Fruit fly (Drosophila melanogaster) whole organism: ENCODE measurements around the gene CG6443.

Experiments
- EcR ChIP-seq, 2 experiments: fragments of >200 bp; optimal IDR thresholded peaks; 2 replicates each; lab custom pipeline; 2017; ENCODE audit warnings: missing biosample characterization in 2 of 2, missing genetic modification characterization in 2 of 2, missing genetic modification reagents in 2 of 2
- usp ChIP-seq: fragments of >200 bp; optimal IDR thresholded peaks from 2 replicates; lab custom pipeline; 2017; ENCODE audit warnings: missing biosample characterization, missing genetic modification characterization, mixed read lengths

DNA sequence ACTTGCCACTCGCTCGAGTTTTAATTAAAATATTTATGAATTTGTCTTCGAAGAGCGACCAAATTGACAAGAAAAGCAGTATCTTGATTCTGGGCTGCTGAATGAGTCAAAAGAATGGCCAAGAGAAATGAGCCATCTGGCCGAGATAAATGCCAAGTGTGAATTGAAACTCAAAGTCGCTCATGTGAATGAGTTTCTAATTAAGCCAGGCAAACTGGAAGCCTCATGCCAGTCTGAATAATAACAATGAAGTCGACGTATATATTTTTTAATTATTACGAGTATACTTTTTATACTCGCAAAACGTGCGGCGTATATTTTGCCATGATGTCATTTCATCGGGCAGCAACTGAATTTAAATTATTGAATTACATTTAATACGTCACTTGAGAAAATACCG, 19.4 kb upstream of the CG6443 start, which contains the start of gene Lip2:
- no peak for TF ChIP-seq usp (GFP tag; lab: Kevin White, UChicago)
- TF ChIP-seq EcR (GFP tag; optimal IDR thresholded peaks at IDR 0.05; lab: Kevin White, UChicago) = no peak
